Worm (Caenorhabditis elegans): ENCODE results near the gene rga-3.
A peak's percentile ranks its signal among the peaks of the same experiment; 100 is the strongest.

rga-3 gene

ce11 chrV:5693595-5693994 is 24.1 kb upstream of the rga-3 start (continued):
- TF ChIP-seq lin-35 (GFP tag; optimal IDR thresholded peaks at IDR 0.05) (no peak), mab-9 (GFP tag; IDR thresholded peaks at IDR 0.05) (no peak), lin-15B (tag; optimal IDR thresholded peaks at IDR 0.05) (no peak), nhr-85 (tag) (peak; percentile 94), efl-1 (optimal IDR thresholded peaks at IDR 0.05) (no peak), efl-1 (GFP tag; optimal IDR thresholded peaks at IDR 0.05 in 1 of 2) (peak in 1 of 2 experiments; percentile 66), Y116A8C.19 (tag; optimal IDR thresholded peaks at IDR 0.05; ENCODE audit: borderline replicate concordance) (no peak), unc-30 (tag; optimal IDR thresholded peaks at IDR 0.05) (no peak), grh-1 (GFP tag; IDR thresholded peaks at IDR 0.05) (peak; percentile 59), aha-1 (tag; optimal IDR thresholded peaks at IDR 0.05) (no peak), lin-13 (GFP tag; optimal IDR thresholded peaks at IDR 0.05) (no peak), unc-130 (tag; optimal IDR thresholded peaks at IDR 0.05) (peak; percentile 79), nhr-20 (tag; optimal IDR thresholded peaks at IDR 0.05) (peak; percentile 77), nhr-47 (tag; optimal IDR thresholded peaks at IDR 0.05) (peak; percentile 15), unc-98 (GFP tag; IDR thresholded peaks at IDR 0.05) (no peak), ztf-4 (tag; optimal IDR thresholded peaks at IDR 0.05) (no peak), nhr-71 (tag; optimal IDR thresholded peaks at IDR 0.05) (peak; percentile 65), hpl-2 (GFP tag; optimal IDR thresholded peaks at IDR 0.05) (no peak)

ce11 chrV:5695635-5696034 is 22.1 kb upstream of the rga-3 start:
- TF ChIP-seq nhr-20 (tag; optimal IDR thresholded peaks at IDR 0.05), result peak; percentile 64
- no peak for TF ChIP-seq ceh-88 (GFP tag; IDR thresholded peaks at IDR 0.05)
- peak; percentile 94 for TF ChIP-seq blmp-1 (tag; optimal IDR thresholded peaks at IDR 0.05)
- no peak for TF ChIP-seq efl-1 (optimal IDR thresholded peaks at IDR 0.05)
- peak in 1 of 2 experiments; percentile 20 for TF ChIP-seq efl-1 (GFP tag; optimal IDR thresholded peaks at IDR 0.05 in 1 of 2)
- TF ChIP-seq nhr-85 (tag), result peak; percentile 56
- TF ChIP-seq fkh-4 (tag; optimal IDR thresholded peaks at IDR 0.05; ENCODE audit: borderline replicate concordance), result no peak
- TF ChIP-seq nhr-71 (tag; optimal IDR thresholded peaks at IDR 0.05), result peak; percentile 24
- peak; percentile 27 for TF ChIP-seq snu-23 (GFP tag; optimal IDR thresholded peaks at IDR 0.05)
- peak in 1 of 6 experiments; percentile 57 for TF ChIP-seq elt-3 (tag; optimal IDR thresholded peaks at IDR 0.05)
- peak; percentile 56 for TF ChIP-seq lin-14 (GFP tag; optimal IDR thresholded peaks at IDR 0.05)

- TF ChIP-seq tbx-2 (tag; optimal IDR thresholded peaks at IDR 0.05) (no peak), fos-1 (tag; optimal IDR thresholded peaks at IDR 0.05) (no peak), Y116A8C.19 (tag; optimal IDR thresholded peaks at IDR 0.05; ENCODE audit: borderline replicate concordance) (no peak), mab-9 (GFP tag; IDR thresholded peaks at IDR 0.05) (no peak), C34B4.2 (tag; optimal IDR thresholded peaks at IDR 0.05) (no peak), lin-13 (GFP tag; optimal IDR thresholded peaks at IDR 0.05) (no peak), unc-30 (tag; optimal IDR thresholded peaks at IDR 0.05) (no peak), nhr-76 (tag; optimal IDR thresholded peaks at IDR 0.05) (no peak), unc-130 (tag; optimal IDR thresholded peaks at IDR 0.05) (no peak), hpl-2 (GFP tag; optimal IDR thresholded peaks at IDR 0.05) (no peak), snu-23 (GFP tag; optimal IDR thresholded peaks at IDR 0.05) (no peak), aly-2 (tag; optimal IDR thresholded peaks at IDR 0.05) (no peak), nhr-20 (tag; optimal IDR thresholded peaks at IDR 0.05) (no peak)
These were observed 21.5 kb upstream of the rga-3 start for ce11 chrV:5696177-5696576.

ce11 chrV:5697581-5697980 is 20.1 kb upstream of the rga-3 start:
- TF ChIP-seq elt-3 (tag; optimal IDR thresholded peaks at IDR 0.05) (peak in 2 of 6 experiments; percentile 5 to 53), egl-13 (tag; optimal IDR thresholded peaks at IDR 0.05) (no peak), nhr-20 (tag; optimal IDR thresholded peaks at IDR 0.05) (peak; percentile 11), fkh-4 (tag; optimal IDR thresholded peaks at IDR 0.05; ENCODE audit: borderline replicate concordance) (no peak), lin-15B (tag; optimal IDR thresholded peaks at IDR 0.05) (no peak), snu-23 (GFP tag; optimal IDR thresholded peaks at IDR 0.05) (peak; percentile 21), mep-1 (tag; optimal IDR thresholded peaks at IDR 0.05) (peak; percentile 4), nhr-85 (tag) (peak; percentile 64), mdl-1 (tag; optimal IDR thresholded peaks at IDR 0.05) (peak in 1 of 2 experiments; percentile 27), elt-2 (tag; optimal IDR thresholded peaks at IDR 0.05) (no peak), lin-14 (GFP tag; optimal IDR thresholded peaks at IDR 0.05) (peak; percentile 66), nhr-71 (tag; optimal IDR thresholded peaks at IDR 0.05) (peak; percentile 2), C16A3.4 (tag; optimal IDR thresholded peaks at IDR 0.05) (peak; percentile 12), fkh-10 (GFP tag; optimal IDR thresholded peaks at IDR 0.05) (no peak), blmp-1 (tag; optimal IDR thresholded peaks at IDR 0.05) (peak; percentile 90), egl-27 (tag; optimal IDR thresholded peaks at IDR 0.05) (no peak), efl-1 (optimal IDR thresholded peaks at IDR 0.05) (no peak), efl-1 (GFP tag; optimal IDR thresholded peaks at IDR 0.05 in 1 of 2) (no peak)

Data from whole organism, L1 larva.